Fruit fly (Drosophila melanogaster) whole organism, embryonic: ENCODE data around the gene CG17841.

Experiments
- Abd-B ChIP-seq: fragments of 200-800 bp; sonication (Bioruptor generic); optimal IDR thresholded peaks from 2 replicates; lab custom pipeline; 2018; ENCODE audit warnings: missing biosample characterization, mild to moderate bottlenecking, missing genetic modification characterization, moderate library complexity
- Asciz ChIP-seq: fragments of 200-800 bp; sonication (Bioruptor generic); optimal IDR thresholded peaks from 2 replicates; lab custom pipeline; 2017; ENCODE audit warnings: missing biosample characterization, mild to moderate bottlenecking, missing genetic modification characterization, missing genetic modification reagents
- BtbVII ChIP-seq: fragments of 200-800 bp; sonication (Bioruptor generic); optimal IDR thresholded peaks from 3 replicates; lab custom pipeline; 2017; ENCODE audit warnings: missing biosample characterization, mild to moderate bottlenecking, missing genetic modification characterization
- CG12071 ChIP-seq: fragments of 200-800 bp; sonication (Bioruptor generic); optimal IDR thresholded peaks from 3 replicates; lab custom pipeline; 2018; ENCODE audit warnings: missing biosample characterization, mild to moderate bottlenecking, missing genetic modification characterization
- CG12219 ChIP-seq: fragments of 200-800 bp; sonication (Bioruptor generic); optimal IDR thresholded peaks from 3 replicates; lab custom pipeline; 2018; ENCODE audit warnings: missing biosample characterization, mild to moderate bottlenecking, missing genetic modification characterization
- CG1233 ChIP-seq: fragments of 200-800 bp; sonication (Bioruptor generic); optimal IDR thresholded peaks from 4 replicates; lab custom pipeline; 2018; ENCODE audit warnings: missing biosample characterization, mild to moderate bottlenecking, missing genetic modification characterization
- CG12391 ChIP-seq: fragments of 200-800 bp; sonication (Bioruptor generic); optimal IDR thresholded peaks from 3 replicates; lab custom pipeline; 2018; ENCODE audit warnings: missing biosample characterization, mild to moderate bottlenecking, missing genetic modification characterization, moderate library complexity
- CG12659 ChIP-seq: fragments of 200-800 bp; sonication (Bioruptor generic); optimal IDR thresholded peaks from 3 replicates; lab custom pipeline; 2017; ENCODE audit warnings: mild to moderate bottlenecking, missing biosample characterization, missing genetic modification reagents, missing genetic modification characterization
- CG15269 ChIP-seq: fragments of 200-800 bp; sonication (Bioruptor generic); optimal IDR thresholded peaks from 2 replicates; lab custom pipeline; 2018; ENCODE audit warnings: missing biosample characterization, mild to moderate bottlenecking, missing genetic modification characterization, moderate library complexity
- CG17359 ChIP-seq: fragments of 200-800 bp; sonication (Bioruptor generic); optimal IDR thresholded peaks from 3 replicates; lab custom pipeline; 2018; ENCODE audit warnings: missing biosample characterization, mild to moderate bottlenecking, missing genetic modification characterization, moderate library complexity
- CG17361 ChIP-seq: fragments of 200-800 bp; sonication (Bioruptor generic); IDR thresholded peaks from 3 replicates; pipeline ENCODE4 v1.3.6; 2022; ENCODE audit warnings: missing biosample characterization, missing genetic modification characterization
- CG17385 ChIP-seq: fragments of 200-800 bp; sonication (Bioruptor generic); optimal IDR thresholded peaks from 3 replicates; lab custom pipeline; 2018; ENCODE audit warnings: missing biosample characterization, mild to moderate bottlenecking, missing genetic modification characterization
- CG3163 ChIP-seq: fragments of 200-800 bp; sonication (Bioruptor generic); optimal IDR thresholded peaks from 3 replicates; lab custom pipeline; 2016; ENCODE audit warnings: missing biosample characterization, missing genetic modification characterization
- CG4328 ChIP-seq: fragments of 200-800 bp; sonication (Bioruptor generic); optimal IDR thresholded peaks from 3 replicates; lab custom pipeline; 2017; ENCODE audit warnings: missing biosample characterization, missing genetic modification reagents, missing genetic modification characterization
- CG7839 ChIP-seq: fragments of 200-800 bp; sonication (Bioruptor generic); optimal IDR thresholded peaks from 3 replicates; lab custom pipeline; 2018; ENCODE audit warnings: missing biosample characterization, mild to moderate bottlenecking, missing genetic modification characterization, moderate library complexity
- CG8388 ChIP-seq: fragments of 200-800 bp; sonication (Bioruptor generic); optimal IDR thresholded peaks from 2 replicates; lab custom pipeline; 2019; ENCODE audit warnings: missing biosample characterization, mild to moderate bottlenecking, missing genetic modification characterization, moderate library complexity
- CG8924 ChIP-seq: fragments of 200-800 bp; optimal IDR thresholded peaks from 3 replicates; lab custom pipeline; 2019; ENCODE audit warnings: missing biosample characterization, mild to moderate bottlenecking, missing genetic modification characterization, moderate library complexity
- CG9437 ChIP-seq: fragments of 200-800 bp; sonication (Bioruptor generic); optimal IDR thresholded peaks from 2 replicates; lab custom pipeline; 2018; ENCODE audit warnings: missing biosample characterization, mild to moderate bottlenecking, missing genetic modification characterization
- CG9876 ChIP-seq: fragments of 200-800 bp; sonication (Bioruptor generic); optimal IDR thresholded peaks from 2 replicates; lab custom pipeline; 2016; ENCODE audit warnings: missing biosample characterization, missing genetic modification characterization
- D ChIP-seq, 2 experiments: fragments of 200-800 bp in 1 of 2; fragments of >200 bp in 1 of 2; sonication (Bioruptor generic) in 1 of 2; optimal IDR thresholded peaks; 2 replicates in 1 of 2; 3 replicates in 1 of 2; lab custom pipeline; 2017; ENCODE audit warnings: mild to moderate bottlenecking in 1 of 2, missing biosample characterization in 1 of 2, missing genetic modification characterization in 1 of 2, missing genetic modification reagents in 1 of 2
- Mad ChIP-seq: fragments of 200-800 bp; sonication (Bioruptor generic); optimal IDR thresholded peaks from 2 replicates; lab custom pipeline; 2016; ENCODE audit warnings: missing biosample characterization, missing genetic modification characterization
- Spps ChIP-seq: fragments of 200-800 bp; sonication (Bioruptor generic); optimal IDR thresholded peaks from 2 replicates; lab custom pipeline; 2018; ENCODE audit warnings: missing biosample characterization, mild to moderate bottlenecking, missing genetic modification characterization
- Sry-β ChIP-seq: fragments of 200-800 bp; sonication (Bioruptor generic); optimal IDR thresholded peaks from 2 replicates; lab custom pipeline; 2018; ENCODE audit warnings: missing biosample characterization, mild to moderate bottlenecking, missing genetic modification characterization, moderate library complexity
- Taf1 ChIP-seq: fragments of 200-800 bp; sonication (Bioruptor generic); IDR thresholded peaks from 2 replicates; pipeline ENCODE4 v1.3.6; 2022; ENCODE audit warnings: missing biosample characterization, missing genetic modification characterization
- Xbp1 ChIP-seq: fragments of 200-800 bp; sonication (Bioruptor generic); optimal IDR thresholded peaks from 3 replicates; lab custom pipeline; 2016; ENCODE audit warnings: missing biosample characterization, mild to moderate bottlenecking, missing genetic modification characterization
- abd-A ChIP-seq: fragments of 200-800 bp; sonication (Bioruptor generic); optimal IDR thresholded peaks from 3 replicates; lab custom pipeline; 2019; ENCODE audit warnings: missing biosample characterization, mild to moderate bottlenecking, missing genetic modification characterization, moderate library complexity
- ac ChIP-seq: fragments of 200-800 bp; sonication (Bioruptor generic); optimal IDR thresholded peaks from 3 replicates; lab custom pipeline; 2017; ENCODE audit warnings: missing biosample characterization, mild to moderate bottlenecking, missing genetic modification characterization
- az2 ChIP-seq: fragments of 200-800 bp; sonication (Bioruptor generic); optimal IDR thresholded peaks from 3 replicates; lab custom pipeline; 2016; ENCODE audit warnings: missing biosample characterization, missing genetic modification characterization
- bab2 ChIP-seq: fragments of 200-800 bp; sonication (Bioruptor generic); optimal IDR thresholded peaks from 2 replicates; lab custom pipeline; 2016; ENCODE audit warnings: missing biosample characterization, missing genetic modification characterization
- bsh ChIP-seq, 2 experiments: fragments of 200-800 bp; sonication (Bioruptor generic); optimal IDR thresholded peaks; 2 replicates each; lab custom pipeline; 2017 to 2018; ENCODE audit warnings: mild to moderate bottlenecking in 2 of 2, missing biosample characterization in 2 of 2, missing genetic modification characterization in 2 of 2, moderate library complexity in 1 of 2
- chif ChIP-seq, 2 experiments: fragments of 200-800 bp; sonication (Bioruptor generic); optimal IDR thresholded peaks; 3 replicates each; lab custom pipeline; 2016; ENCODE audit warnings: missing biosample characterization in 2 of 2, missing genetic modification characterization in 2 of 2
- cwo ChIP-seq: fragments of 200-800 bp; sonication (Bioruptor generic); optimal IDR thresholded peaks from 3 replicates; lab custom pipeline; 2017; ENCODE audit warnings: missing biosample characterization, missing genetic modification characterization, mild to moderate bottlenecking, moderate library complexity, missing genetic modification reagents
- disco-r ChIP-seq: fragments of 200-800 bp; sonication (Bioruptor generic); optimal IDR thresholded peaks from 2 replicates; lab custom pipeline; 2016; ENCODE audit warnings: missing biosample characterization, missing genetic modification characterization
- dm ChIP-seq: fragments of 200-800 bp; sonication (Bioruptor generic); optimal IDR thresholded peaks from 3 replicates; lab custom pipeline; 2016; ENCODE audit warnings: missing biosample characterization, missing genetic modification characterization
- dpn ChIP-seq, 2 experiments: fragments of 200-800 bp; sonication (Bioruptor generic); optimal IDR thresholded peaks; 3 replicates each; lab custom pipeline; 2016; ENCODE audit warnings: missing biosample characterization in 2 of 2, missing genetic modification characterization in 2 of 2
- ewg ChIP-seq: fragments of 200-800 bp; sonication (Bioruptor generic); optimal IDR thresholded peaks from 3 replicates; lab custom pipeline; 2017; ENCODE audit warnings: mild to moderate bottlenecking, missing biosample characterization, missing genetic modification reagents, missing genetic modification characterization
- hbn ChIP-seq: fragments of 200-800 bp; sonication (Bioruptor generic); IDR thresholded peaks from 2 replicates; pipeline ENCODE4 v1.3.6; 2022; ENCODE audit warnings: missing biosample characterization, missing genetic modification characterization; ENCODE audit not compliant: partially characterized antibody
- kah ChIP-seq: fragments of 200-800 bp; sonication (Bioruptor generic); optimal IDR thresholded peaks from 2 replicates; lab custom pipeline; 2018; ENCODE audit warnings: missing biosample characterization, mild to moderate bottlenecking, missing genetic modification characterization
- kay ChIP-seq: fragments of 200-800 bp; sonication (Bioruptor generic); optimal IDR thresholded peaks from 2 replicates; lab custom pipeline; 2016; ENCODE audit warnings: missing biosample characterization, missing genetic modification characterization
- mam ChIP-seq: fragments of 200-800 bp; sonication (Bioruptor generic); optimal IDR thresholded peaks from 3 replicates; lab custom pipeline; 2016; ENCODE audit warnings: missing biosample characterization, missing genetic modification characterization
- nmo ChIP-seq: fragments of 200-800 bp; sonication (Bioruptor generic); optimal IDR thresholded peaks from 2 replicates; lab custom pipeline; 2018; ENCODE audit warnings: missing biosample characterization, mild to moderate bottlenecking, missing genetic modification characterization, moderate library complexity
- oc ChIP-seq: fragments of 200-800 bp; sonication (Bioruptor generic); optimal IDR thresholded peaks from 2 replicates; lab custom pipeline; 2018; ENCODE audit warnings: missing biosample characterization, mild to moderate bottlenecking, missing genetic modification characterization, moderate library complexity
- org-1 ChIP-seq: fragments of 200-800 bp; sonication (Bioruptor generic); optimal IDR thresholded peaks from 2 replicates; lab custom pipeline; 2017; ENCODE audit warnings: missing biosample characterization, missing genetic modification characterization
- slp2 ChIP-seq: fragments of 200-800 bp; sonication (Bioruptor generic); optimal IDR thresholded peaks from 2 replicates; lab custom pipeline; 2016; ENCODE audit warnings: missing biosample characterization, missing genetic modification characterization
- stc ChIP-seq: fragments of 200-800 bp; sonication (Bioruptor generic); IDR thresholded peaks from 2 replicates; pipeline ENCODE4 v1.3.6; 2022; ENCODE audit warnings: missing biosample characterization, missing genetic modification characterization
- tgo ChIP-seq: fragments of 200-800 bp; sonication (Bioruptor generic); IDR thresholded peaks from 3 replicates; pipeline ENCODE4 v1.3.6; 2022; ENCODE audit warnings: missing biosample characterization, missing genetic modification characterization
- zen2 ChIP-seq: fragments of 200-800 bp; sonication (Bioruptor generic); IDR thresholded peaks from 3 replicates; pipeline ENCODE4 v1.3.6; 2022; ENCODE audit warnings: missing biosample characterization, missing genetic modification characterization; ENCODE audit not compliant: partially characterized antibody

Gene CG17841

DNA sequence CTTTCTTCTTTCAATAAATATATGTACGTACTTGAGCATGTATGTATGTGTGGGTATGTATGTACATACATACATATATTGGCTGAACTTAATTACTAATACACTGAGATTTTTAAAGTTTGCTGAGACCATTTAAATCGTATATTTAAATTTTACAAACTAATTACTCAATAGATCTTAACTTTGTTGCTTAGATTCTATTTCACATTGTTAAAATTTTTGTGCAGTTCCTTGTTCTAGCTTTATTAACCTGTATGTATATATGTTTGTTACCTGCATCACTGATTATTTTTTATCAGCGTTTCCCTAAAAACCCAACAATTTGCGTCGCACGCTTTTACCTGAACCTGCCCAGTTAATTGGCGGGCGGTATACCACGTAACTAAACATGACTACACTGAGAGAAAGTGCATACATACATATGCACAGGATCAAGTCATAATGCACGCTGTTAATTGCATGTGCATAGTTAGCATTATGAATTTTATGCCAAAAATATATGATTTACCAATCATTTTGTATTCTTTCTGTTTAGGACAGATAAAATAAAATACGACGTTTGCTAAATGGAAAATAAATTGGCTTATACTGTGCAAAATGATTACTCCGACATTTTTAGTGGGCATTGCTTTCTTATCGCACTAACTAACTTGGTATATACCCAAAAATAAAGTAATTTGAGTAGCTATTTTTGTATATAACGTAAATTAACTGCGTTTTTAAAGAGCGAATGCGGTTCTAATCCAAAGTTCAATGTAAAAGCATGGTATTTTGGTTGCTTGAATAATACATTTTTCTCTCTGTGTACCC is 5.1 kb upstream of the CG17841 start (continued):
- TF ChIP-seq mam (GFP tag; lab: Kevin White, UChicago), result peak; percentile 11
- no peak for TF ChIP-seq Sry-β (GFP tag; lab: Kevin White, UChicago)
- peak; percentile 10 for TF ChIP-seq cwo (GFP tag; lab: Kevin White, UChicago)
- peak; percentile 22 for TF ChIP-seq BtbVII (GFP tag; lab: Kevin White, UChicago)
- TF ChIP-seq Abd-B (GFP tag; lab: Kevin White, UChicago), result no peak
- peak; percentile 37 for TF ChIP-seq CG12659 (GFP tag; lab: Kevin White, UChicago)
- TF ChIP-seq oc, result no peak
- TF ChIP-seq CG8388 (GFP tag; lab: Kevin White, UChicago), result peak; percentile 6
- peak; percentile 17 for TF ChIP-seq dm
- TF ChIP-seq Taf1 (GFP tag; lab: Robert Waterston, UW), result no peak
- TF ChIP-seq CG17385 (GFP tag; lab: Kevin White, UChicago), result peak; percentile 11
- no peak for TF ChIP-seq CG9876 (GFP tag; lab: Kevin White, UChicago)
- peak; percentile 52 for TF ChIP-seq nmo (GFP tag; lab: Kevin White, UChicago)
- peak; percentile 24 for TF ChIP-seq org-1 (GFP tag; lab: Kevin White, UChicago)
- TF ChIP-seq CG12391 (tag; lab: Kevin White, UChicago), result peak; percentile 37
- peak; percentile 11 for TF ChIP-seq CG1233 (GFP tag; lab: Kevin White, UChicago)
- TF ChIP-seq Asciz, result peak; percentile 16
- no peak for TF ChIP-seq kay (GFP tag; lab: Kevin White, UChicago)
- TF ChIP-seq ewg (GFP tag; lab: Kevin White, UChicago), result peak; percentile 21
- peak; percentile 36 for TF ChIP-seq disco-r
- TF ChIP-seq CG17361 (GFP tag; lab: Robert Waterston, UW), result peak; percentile 77
- TF ChIP-seq CG9437, result peak; percentile 56
- no peak for TF ChIP-seq kah
- no peak for TF ChIP-seq D (optimal IDR thresholded peaks at IDR 0.05; lab: Kevin White, UChicago)
- peak; percentile 27 for TF ChIP-seq D (GFP tag; optimal IDR thresholded peaks at IDR 0.05; lab: Kevin White, UChicago)
- peak; percentile 33 for TF ChIP-seq CG7839
- TF ChIP-seq bsh (GFP tag; optimal IDR thresholded peaks at IDR 0.05; lab: Kevin White, UChicago), result peak in 1 of 2 experiments; percentile 38
- no peak for TF ChIP-seq Spps (tag; lab: Kevin White, UChicago)
- TF ChIP-seq zen2 (GFP tag; lab: Robert Waterston, UW), result no peak
- TF ChIP-seq CG4328 (GFP tag; lab: Kevin White, UChicago), result peak; percentile 5
- peak; percentile 35 for TF ChIP-seq az2
- TF ChIP-seq CG12219 (GFP tag; lab: Kevin White, UChicago), result peak; percentile 2
- TF ChIP-seq stc (GFP tag; lab: Robert Waterston, UW), result no peak
- peak; percentile 2 for TF ChIP-seq CG3163 (GFP tag; lab: Kevin White, UChicago)
- TF ChIP-seq dpn (GFP tag; optimal IDR thresholded peaks at IDR 0.05; lab: Kevin White, UChicago), result peak in 1 of 2 experiments; percentile 25
- peak; percentile 17 for TF ChIP-seq CG8924 (tag; lab: Kevin White, UChicago)
- TF ChIP-seq tgo, result 0 out of 3 replicates have a peak, but pooled peaks have one; percentile 39
- peak; percentile 2 to 7 for TF ChIP-seq chif (GFP tag; optimal IDR thresholded peaks at IDR 0.05; lab: Kevin White, UChicago)
- TF ChIP-seq abd-A, result no peak
- TF ChIP-seq slp2, result peak; percentile 5
- TF ChIP-seq bab2 (GFP tag; lab: Kevin White, UChicago), result peak; percentile 8
- no peak for TF ChIP-seq CG12071 (GFP tag; lab: Kevin White, UChicago)
- peak; percentile 11 for TF ChIP-seq CG15269 (tag; lab: Kevin White, UChicago)
- TF ChIP-seq Mad (GFP tag; lab: Kevin White, UChicago), result peak; percentile 6
- no peak for TF ChIP-seq ac
- no peak for TF ChIP-seq hbn (GFP tag; lab: Robert Waterston, UW)
- peak; percentile 7 for TF ChIP-seq CG17359
- peak; percentile 41 for TF ChIP-seq Xbp1 (GFP tag; lab: Kevin White, UChicago)
